Fruit fly (Drosophila melanogaster): Measurements from ENCODE around the gene Smg6.

Gene Smg6

DNA sequence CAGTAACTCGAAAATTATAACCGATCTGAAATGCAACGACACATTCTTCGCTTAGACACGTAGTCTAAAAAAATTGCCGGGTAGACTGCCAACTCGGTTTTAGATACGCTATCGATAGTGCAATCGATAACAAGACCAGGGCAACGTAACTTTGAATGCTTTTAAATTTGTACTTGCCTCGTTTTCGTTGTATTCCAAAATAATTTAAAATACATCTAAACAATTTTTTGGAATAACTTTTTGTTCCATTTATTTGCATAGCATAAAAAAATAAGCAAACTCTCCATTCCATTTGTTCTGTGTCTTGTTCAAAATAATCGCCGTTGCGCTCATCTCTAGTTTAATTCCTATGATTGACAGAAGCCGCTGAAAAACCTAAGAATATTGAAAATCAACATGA is 36.3 kb upstream of the Smg6 start, which contains the start of the genes Stt3B and CG11839 (continued):
- no peak for TF ChIP-seq cwo (GFP tag; optimal IDR thresholded peaks at IDR 0.05)
- TF ChIP-seq chm (GFP tag; IDR thresholded peaks at IDR 0.05), result no peak
- no peak for TF ChIP-seq CG8478 (optimal IDR thresholded peaks at IDR 0.05)
- no peak for TF ChIP-seq GATAe (GFP tag; conservative IDR thresholded peaks at IDR 0.05)
- peak; percentile 46 for TF ChIP-seq gfzf (GFP tag; optimal IDR thresholded peaks at IDR 0.05)
- peak; percentile 94 for TF ChIP-seq CG4617 (GFP tag; optimal IDR thresholded peaks at IDR 0.05; ENCODE audit: borderline replicate concordance)
- no peak for TF ChIP-seq Dip2 (GFP tag; IDR thresholded peaks at IDR 0.05)
- no peak for TF ChIP-seq dati (GFP tag; IDR thresholded peaks at IDR 0.05)
- no peak for TF ChIP-seq Jarid2 (GFP tag; optimal IDR thresholded peaks at IDR 0.05)
- TF ChIP-seq CG7271 (tag; optimal IDR thresholded peaks at IDR 0.05), result peak; percentile 11
- peak; percentile 57 for TF ChIP-seq twi (tag; optimal IDR thresholded peaks at IDR 0.05)
- TF ChIP-seq CG31441 (GFP tag; IDR thresholded peaks at IDR 0.05), result no peak
- TF ChIP-seq Hsf (GFP tag; optimal IDR thresholded peaks at IDR 0.05), result peak; percentile 82
- peak; percentile 97 for TF ChIP-seq unc-4 (GFP tag; IDR thresholded peaks at IDR 0.05; ENCODE audit: partially characterized antibody)
- TF ChIP-seq CG14667 (GFP tag; IDR thresholded peaks at IDR 0.05), result no peak; the same call in 1 of the 2 replicates
- peak; percentile 56 for TF ChIP-seq CG18476 (GFP tag; optimal IDR thresholded peaks at IDR 0.05)
- TF ChIP-seq mam (GFP tag; optimal IDR thresholded peaks at IDR 0.05), result peak; percentile 86
- peak; percentile 49 for TF ChIP-seq CG16863 (GFP tag; optimal IDR thresholded peaks at IDR 0.05)
- TF ChIP-seq ham (GFP tag; IDR thresholded peaks at IDR 0.05), result no peak
- TF ChIP-seq CG3995 (GFP tag; optimal IDR thresholded peaks at IDR 0.05), result peak; percentile 4
- peak; percentile 18 for TF ChIP-seq schlank (tag; optimal IDR thresholded peaks at IDR 0.05)
- TF ChIP-seq yki (optimal IDR thresholded peaks at IDR 0.05), result no peak
- TF ChIP-seq CG12659 (GFP tag; optimal IDR thresholded peaks at IDR 0.05), result peak; percentile 85
- peak; percentile 53 for TF ChIP-seq dmrt11E (tag; optimal IDR thresholded peaks at IDR 0.05)
- no peak for TF ChIP-seq Meics (GFP tag; optimal IDR thresholded peaks at IDR 0.05)
- peak; percentile 54 for TF ChIP-seq slp2 (GFP tag; optimal IDR thresholded peaks at IDR 0.05)
- TF ChIP-seq ftz-f1 (GFP tag; optimal IDR thresholded peaks at IDR 0.05), result peak; percentile 25
- TF ChIP-seq Atf3 (GFP tag; optimal IDR thresholded peaks at IDR 0.05), result peak; percentile 45
- TF ChIP-seq CG15011 (GFP tag; optimal IDR thresholded peaks at IDR 0.05), result no peak
- TF ChIP-seq ato (GFP tag; IDR thresholded peaks at IDR 0.05; ENCODE audit: partially characterized antibody), result peak; percentile 69
- peak; percentile 72 for TF ChIP-seq Dad (GFP tag; optimal IDR thresholded peaks at IDR 0.05)
- TF ChIP-seq bsh (GFP tag; optimal IDR thresholded peaks at IDR 0.05), result no peak
- TF ChIP-seq MBD-R2 (GFP tag; IDR thresholded peaks at IDR 0.05), result peak; percentile 96
- no peak for TF ChIP-seq CG5953 (GFP tag; IDR thresholded peaks at IDR 0.05)
- peak; percentile 58; the same call in 1 of the 3 replicates for TF ChIP-seq mld (GFP tag; IDR thresholded peaks at IDR 0.05; ENCODE audit: partially characterized antibody)
- peak; percentile 46 for TF ChIP-seq MESR4 (GFP tag; optimal IDR thresholded peaks at IDR 0.05)
- no peak; the same call in 1 of the 3 replicates for TF ChIP-seq CG17361 (GFP tag; IDR thresholded peaks at IDR 0.05)
- TF ChIP-seq wdn (GFP tag; IDR thresholded peaks at IDR 0.05), result peak; percentile 43; the same call in 1 of the 2 replicates
- TF ChIP-seq Lim3 (GFP tag; IDR thresholded peaks at IDR 0.05), result no peak
- TF ChIP-seq nmo (GFP tag; optimal IDR thresholded peaks at IDR 0.05), result peak; percentile 88
- TF ChIP-seq CG10959 (GFP tag; IDR thresholded peaks at IDR 0.05), result no peak
- TF ChIP-seq CG9876 (GFP tag; optimal IDR thresholded peaks at IDR 0.05), result peak; percentile 71
- TF ChIP-seq CG30403 (GFP tag; optimal IDR thresholded peaks at IDR 0.05), result peak; percentile 88
- peak; percentile 49 for TF ChIP-seq Sox100B (GFP tag; optimal IDR thresholded peaks at IDR 0.05)
- peak; percentile 82 for TF ChIP-seq jumu (GFP tag; optimal IDR thresholded peaks at IDR 0.05)
- peak; percentile 74 for TF ChIP-seq CG9609 (GFP tag; optimal IDR thresholded peaks at IDR 0.05)
- peak; percentile 3 for TF ChIP-seq salm (tag; optimal IDR thresholded peaks at IDR 0.05)
- TF ChIP-seq grau (tag; optimal IDR thresholded peaks at IDR 0.05), result peak; percentile 73
- peak; percentile 81 for TF ChIP-seq fu2 (GFP tag; optimal IDR thresholded peaks at IDR 0.05)
- no peak for TF ChIP-seq CG8765 (GFP tag; IDR thresholded peaks at IDR 0.05)
- TF ChIP-seq CG9932 (GFP tag; IDR thresholded peaks at IDR 0.05), result peak; percentile 87
- TF ChIP-seq CG18599 (GFP tag; optimal IDR thresholded peaks at IDR 0.05), result no peak

Measured in whole organism, embryonic.